Fruit fly (Drosophila melanogaster) whole organism, embryonic: ENCODE data around the gene Dlip2.

Source experiments
- B-H2 ChIP-seq: fragments of 200-800 bp; sonication (Bioruptor generic); optimal IDR thresholded peaks from 2 replicates; lab custom pipeline; 2018; ENCODE audit warnings: missing biosample characterization, mild to moderate bottlenecking, missing genetic modification characterization
- CG10267 ChIP-seq: fragments of 200-800 bp; sonication (Bioruptor generic); optimal IDR thresholded peaks from 2 replicates; lab custom pipeline; 2018; ENCODE audit warnings: missing biosample characterization, mild to moderate bottlenecking, missing genetic modification characterization, moderate library complexity
- CG10565 ChIP-seq: fragments of 200-800 bp; sonication (Bioruptor generic); optimal IDR thresholded peaks from 3 replicates; lab custom pipeline; 2016; ENCODE audit warnings: missing biosample characterization, mild to moderate bottlenecking, missing genetic modification characterization
- CG10959 ChIP-seq: fragments of 200-800 bp; sonication (Bioruptor generic); IDR thresholded peaks from 2 replicates; pipeline ENCODE4 v1.3.6; 2022; ENCODE audit warnings: missing biosample characterization, missing genetic modification characterization
- CG1233 ChIP-seq: fragments of 200-800 bp; sonication (Bioruptor generic); optimal IDR thresholded peaks from 4 replicates; lab custom pipeline; 2018; ENCODE audit warnings: missing biosample characterization, mild to moderate bottlenecking, missing genetic modification characterization
- CG12769 ChIP-seq: fragments of 200-800 bp; sonication (Bioruptor generic); optimal IDR thresholded peaks from 2 replicates; lab custom pipeline; 2019; ENCODE audit warnings: missing biosample characterization, mild to moderate bottlenecking, missing genetic modification characterization, moderate library complexity
- CG14050 ChIP-seq: fragments of 200-800 bp; sonication (Bioruptor generic); IDR thresholded peaks from 3 replicates; pipeline ENCODE4 v1.3.6; 2022; ENCODE audit warnings: missing biosample characterization, missing genetic modification characterization
- CG15011 ChIP-seq: fragments of 200-800 bp; sonication (Bioruptor generic); optimal IDR thresholded peaks from 3 replicates; lab custom pipeline; 2018; ENCODE audit warnings: missing biosample characterization, mild to moderate bottlenecking, missing genetic modification characterization
- CG15073 ChIP-seq: fragments of 200-800 bp; sonication (Bioruptor generic); optimal IDR thresholded peaks from 2 replicates; lab custom pipeline; 2016; ENCODE audit warnings: missing biosample characterization, missing genetic modification characterization
- CG1647 ChIP-seq: fragments of 200-800 bp; sonication (Bioruptor generic); optimal IDR thresholded peaks from 3 replicates; lab custom pipeline; 2016; ENCODE audit warnings: missing biosample characterization, missing genetic modification characterization
- CG17612 ChIP-seq: fragments of 200-800 bp; sonication (Bioruptor generic); IDR thresholded peaks from 2 replicates; pipeline ENCODE4 v1.3.6; 2022; ENCODE audit warnings: missing biosample characterization, missing genetic modification characterization
- CG17802 ChIP-seq: fragments of 200-800 bp; sonication (Bioruptor generic); optimal IDR thresholded peaks from 2 replicates; lab custom pipeline; 2018; ENCODE audit warnings: missing biosample characterization, mild to moderate bottlenecking, missing genetic modification characterization, moderate library complexity
- CG2712 ChIP-seq: fragments of 200-800 bp; optimal IDR thresholded peaks from 3 replicates; lab custom pipeline; 2019; ENCODE audit warnings: missing biosample characterization, mild to moderate bottlenecking, missing genetic modification characterization, moderate library complexity
- CG34224 ChIP-seq: fragments of 200-800 bp; sonication (Bioruptor generic); IDR thresholded peaks from 3 replicates; pipeline ENCODE4 v1.3.6; 2022; ENCODE audit warnings: missing biosample characterization, missing genetic modification characterization; ENCODE audit not compliant: partially characterized antibody
- CG3726 ChIP-seq: fragments of 200-800 bp; sonication (Bioruptor generic); IDR thresholded peaks from 3 replicates; pipeline ENCODE4, ENCODE4 v1.3.6; 2022; ENCODE audit warnings: missing biosample characterization, missing genetic modification characterization
- CG3995 ChIP-seq: fragments of 200-800 bp; sonication (Bioruptor generic); optimal IDR thresholded peaks from 3 replicates; lab custom pipeline; 2016; ENCODE audit warnings: missing biosample characterization, missing genetic modification characterization
- CG4730 ChIP-seq: fragments of 200-800 bp; sonication (Bioruptor generic); IDR thresholded peaks from 2 replicates; pipeline ENCODE4 v1.3.6; 2022; ENCODE audit warnings: missing biosample characterization, missing genetic modification characterization
- CG5245 ChIP-seq: fragments of 200-800 bp; sonication (Bioruptor generic); optimal IDR thresholded peaks from 3 replicates; lab custom pipeline; 2016; ENCODE audit warnings: missing biosample characterization, missing genetic modification characterization
- CG6854 ChIP-seq: fragments of 200-800 bp; sonication (Bioruptor generic); optimal IDR thresholded peaks from 3 replicates; lab custom pipeline; 2017; ENCODE audit warnings: missing biosample characterization, mild to moderate bottlenecking, missing genetic modification characterization
- CG7786 ChIP-seq: fragments of 200-800 bp; sonication (Bioruptor generic); optimal IDR thresholded peaks from 2 replicates; lab custom pipeline; 2016; ENCODE audit warnings: missing biosample characterization, missing genetic modification characterization
- CG8388 ChIP-seq: fragments of 200-800 bp; sonication (Bioruptor generic); optimal IDR thresholded peaks from 2 replicates; lab custom pipeline; 2019; ENCODE audit warnings: missing biosample characterization, mild to moderate bottlenecking, missing genetic modification characterization, moderate library complexity
- CoRest ChIP-seq: fragments of 200-800 bp; sonication (Bioruptor generic); optimal IDR thresholded peaks from 3 replicates; lab custom pipeline; 2018; ENCODE audit warnings: missing biosample characterization, mild to moderate bottlenecking, missing genetic modification characterization, moderate library complexity
- Dfd ChIP-seq, 2 experiments: fragments of >200 bp; optimal IDR thresholded peaks; 2 replicates each; lab custom pipeline; 2017; ENCODE audit warnings: missing biosample characterization in 2 of 2, missing genetic modification characterization in 2 of 2
- Gsc ChIP-seq: fragments of 200-800 bp; sonication (Bioruptor generic); IDR thresholded peaks from 2 replicates; pipeline ENCODE4 v1.3.6; 2022; ENCODE audit warnings: missing biosample characterization, missing genetic modification characterization
- Lim3 ChIP-seq: fragments of 200-800 bp; sonication (Bioruptor generic); IDR thresholded peaks from 2 replicates; pipeline ENCODE4 v1.3.6; 2022; ENCODE audit warnings: missing biosample characterization, missing genetic modification characterization
- MESR4 ChIP-seq: fragments of 200-800 bp; sonication (Bioruptor generic); optimal IDR thresholded peaks from 2 replicates; lab custom pipeline; 2018; ENCODE audit warnings: missing biosample characterization, mild to moderate bottlenecking, missing genetic modification characterization, moderate library complexity
- Mad ChIP-seq: fragments of 200-800 bp; sonication (Bioruptor generic); optimal IDR thresholded peaks from 2 replicates; lab custom pipeline; 2016; ENCODE audit warnings: missing biosample characterization, missing genetic modification characterization
- NFAT ChIP-seq: fragments of 200-800 bp; sonication (Bioruptor generic); IDR thresholded peaks from 2 replicates; pipeline ENCODE4 v1.3.6; 2022; ENCODE audit warnings: missing biosample characterization, missing genetic modification characterization
- Optix ChIP-seq: fragments of 200-800 bp; sonication (Bioruptor generic); IDR thresholded peaks from 3 replicates; pipeline ENCODE4 v1.3.6; 2022; ENCODE audit warnings: missing biosample characterization, missing genetic modification characterization
- Poxn ChIP-seq: fragments of 200-800 bp; sonication (Bioruptor generic); IDR thresholded peaks from 2 replicates; pipeline ENCODE4 v1.3.6; 2022; ENCODE audit warnings: missing biosample characterization, missing genetic modification characterization
- Six4 ChIP-seq: fragments of 200-800 bp; sonication (Bioruptor generic); optimal IDR thresholded peaks from 2 replicates; lab custom pipeline; 2016; ENCODE audit warnings: missing biosample characterization, missing genetic modification characterization
- Taf1 ChIP-seq: fragments of 200-800 bp; sonication (Bioruptor generic); IDR thresholded peaks from 2 replicates; pipeline ENCODE4 v1.3.6; 2022; ENCODE audit warnings: missing biosample characterization, missing genetic modification characterization
- caup ChIP-seq: fragments of 200-800 bp; sonication (Bioruptor generic); optimal IDR thresholded peaks from 3 replicates; lab custom pipeline; 2017; ENCODE audit warnings: missing biosample characterization, mild to moderate bottlenecking, missing genetic modification characterization, moderate library complexity; ENCODE audit not compliant: severe bottlenecking
- dan ChIP-seq: fragments of 200-800 bp; sonication (Bioruptor generic); IDR thresholded peaks from 2 replicates; pipeline ENCODE4 v1.3.6; 2022; ENCODE audit warnings: missing biosample characterization, missing genetic modification characterization
- danr ChIP-seq: fragments of 200-800 bp; sonication (Bioruptor generic); IDR thresholded peaks from 2 replicates; pipeline ENCODE4 v1.3.6; 2022; ENCODE audit warnings: missing biosample characterization, missing genetic modification characterization
- dpn ChIP-seq, 2 experiments: fragments of 200-800 bp; sonication (Bioruptor generic); optimal IDR thresholded peaks; 3 replicates each; lab custom pipeline; 2016; ENCODE audit warnings: missing biosample characterization in 2 of 2, missing genetic modification characterization in 2 of 2
- dysf ChIP-seq: fragments of 200-800 bp; sonication (Bioruptor generic); IDR thresholded peaks from 3 replicates; pipeline ENCODE4 v1.3.6; 2022; ENCODE audit warnings: missing biosample characterization, missing genetic modification characterization
- eve ChIP-seq, 2 experiments: fragments of >200 bp; optimal IDR thresholded peaks; 2 replicates each; lab custom pipeline; 2017; ENCODE audit warnings: missing biosample characterization in 2 of 2, missing genetic modification characterization in 2 of 2
- fd64A ChIP-seq: fragments of 200-800 bp; sonication (Bioruptor generic); optimal IDR thresholded peaks from 3 replicates; lab custom pipeline; 2018; ENCODE audit warnings: missing biosample characterization, mild to moderate bottlenecking, missing genetic modification characterization
- gcm2 ChIP-seq: fragments of 200-800 bp; sonication (Bioruptor generic); optimal IDR thresholded peaks from 2 replicates; lab custom pipeline; 2016; ENCODE audit warnings: missing biosample characterization, missing genetic modification characterization
- h ChIP-seq: fragments of >200 bp; optimal IDR thresholded peaks from 2 replicates; lab custom pipeline; 2017
- ham ChIP-seq: fragments of 200-800 bp; sonication (Bioruptor generic); IDR thresholded peaks from 2 replicates; pipeline ENCODE4 v1.3.6; 2022; ENCODE audit warnings: missing biosample characterization, missing genetic modification characterization
- jing ChIP-seq: fragments of 200-800 bp; sonication (Bioruptor generic); optimal IDR thresholded peaks from 2 replicates; lab custom pipeline; 2018; ENCODE audit warnings: missing biosample characterization, mild to moderate bottlenecking, missing genetic modification characterization
- maf-S ChIP-seq: fragments of 200-800 bp; sonication (Bioruptor generic); optimal IDR thresholded peaks from 2 replicates; lab custom pipeline; 2016; ENCODE audit warnings: missing biosample characterization, missing genetic modification characterization
- mld ChIP-seq: fragments of 200-800 bp; sonication (Bioruptor generic); IDR thresholded peaks from 3 replicates; pipeline ENCODE4 v1.3.6; 2022; ENCODE audit warnings: missing biosample characterization, missing genetic modification characterization; ENCODE audit not compliant: partially characterized antibody
- nerfin-1 ChIP-seq: fragments of 200-800 bp; sonication (Bioruptor generic); optimal IDR thresholded peaks from 3 replicates; lab custom pipeline; 2019; ENCODE audit warnings: missing biosample characterization, mild to moderate bottlenecking, missing genetic modification characterization, moderate library complexity
- nerfin-2 ChIP-seq: fragments of 200-800 bp; sonication (Bioruptor generic); IDR thresholded peaks from 2 replicates; pipeline ENCODE4 v1.3.6; 2022; ENCODE audit warnings: missing biosample characterization, missing genetic modification characterization; ENCODE audit not compliant: partially characterized antibody
- schlank ChIP-seq: fragments of 200-800 bp; sonication (Bioruptor generic); optimal IDR thresholded peaks from 2 replicates; lab custom pipeline; 2018; ENCODE audit warnings: missing biosample characterization, mild to moderate bottlenecking, missing genetic modification characterization
- shn ChIP-seq: fragments of 200-800 bp; sonication (Bioruptor generic); optimal IDR thresholded peaks from 3 replicates; lab custom pipeline; 2016; ENCODE audit warnings: missing biosample characterization, missing genetic modification characterization
- sima ChIP-seq: fragments of 200-800 bp; sonication (Bioruptor generic); optimal IDR thresholded peaks from 2 replicates; lab custom pipeline; 2016; ENCODE audit warnings: missing biosample characterization, missing genetic modification characterization
- yki ChIP-seq: fragments of >200 bp; optimal IDR thresholded peaks from 3 replicates; lab custom pipeline; 2018
- zen2 ChIP-seq: fragments of 200-800 bp; sonication (Bioruptor generic); IDR thresholded peaks from 3 replicates; pipeline ENCODE4 v1.3.6; 2022; ENCODE audit warnings: missing biosample characterization, missing genetic modification characterization; ENCODE audit not compliant: partially characterized antibody

Gene Dlip2

dm6 chr3R:4663068-4663467 is 17.6 kb upstream of the Dlip2 start (continued):
- TF ChIP-seq CG15011 (GFP tag; lab: Kevin White, UChicago) = peak; percentile 62
- peak; percentile 92 for TF ChIP-seq CG10959 (GFP tag; lab: Robert Waterston, UW)
- TF ChIP-seq gcm2 (GFP tag; lab: Kevin White, UChicago) = peak; percentile 3
- TF ChIP-seq shn = peak; percentile 28
- TF ChIP-seq CG17612 (GFP tag; lab: Robert Waterston, UW) = peak; percentile 58; the same call in 1 of the 2 replicates
- TF ChIP-seq dysf = peak; percentile 77
- TF ChIP-seq CG17802 = peak; percentile 58
- TF ChIP-seq CG3726 = peak; percentile 72; the same call in 1 of the 3 replicates
- TF ChIP-seq danr (GFP tag; lab: Robert Waterston, UW) = peak; percentile 21; the same call in 1 of the 2 replicates
- TF ChIP-seq h (lab: Kevin White, UChicago) = no peak
- TF ChIP-seq NFAT = no peak
- no peak for TF ChIP-seq Dfd (GFP tag; optimal IDR thresholded peaks at IDR 0.05; lab: Kevin White, UChicago)
- TF ChIP-seq Lim3 = no peak
- peak; percentile 68 for TF ChIP-seq CG5245 (GFP tag; lab: Kevin White, UChicago)
- peak; percentile 95 for TF ChIP-seq CG2712 (tag; lab: Kevin White, UChicago)
- TF ChIP-seq CG15073 (GFP tag; lab: Kevin White, UChicago) = no peak
- TF ChIP-seq CoRest (tag; lab: Kevin White, UChicago) = peak; percentile 64
- peak; percentile 29 to 85 for TF ChIP-seq eve (GFP tag; optimal IDR thresholded peaks at IDR 0.05; lab: Kevin White, UChicago)
- TF ChIP-seq dpn (GFP tag; optimal IDR thresholded peaks at IDR 0.05; lab: Kevin White, UChicago) = peak; percentile 38 to 67
- TF ChIP-seq Gsc (GFP tag; lab: Robert Waterston, UW) = no peak
- TF ChIP-seq CG1647 = peak; percentile 64
- no peak for TF ChIP-seq Mad
- TF ChIP-seq MESR4 (GFP tag; lab: Kevin White, UChicago) = no peak
- TF ChIP-seq nerfin-1 = peak; percentile 82
- TF ChIP-seq Poxn (GFP tag; lab: Robert Waterston, UW) = no peak
- no peak for TF ChIP-seq B-H2 (GFP tag; lab: Kevin White, UChicago)
- TF ChIP-seq CG1233 (GFP tag; lab: Kevin White, UChicago) = peak; percentile 71
- TF ChIP-seq Six4 = peak; percentile 73
- no peak for TF ChIP-seq sima (GFP tag; lab: Kevin White, UChicago)
- no peak for TF ChIP-seq ham (GFP tag; lab: Robert Waterston, UW)
- no peak for TF ChIP-seq zen2 (GFP tag; lab: Robert Waterston, UW)
- TF ChIP-seq yki = no peak
- TF ChIP-seq mld (GFP tag; lab: Robert Waterston, UW) = no peak
- TF ChIP-seq CG4730 (GFP tag; lab: Robert Waterston, UW) = peak; percentile 72
- TF ChIP-seq Optix (GFP tag; lab: Robert Waterston, UW) = peak; percentile 50; the same call in 1 of the 3 replicates
- peak; percentile 58 for TF ChIP-seq CG14050 (GFP tag; lab: Robert Waterston, UW)
- TF ChIP-seq CG8388 (GFP tag; lab: Kevin White, UChicago) = peak; percentile 79
- peak; percentile 10 for TF ChIP-seq fd64A (GFP tag; lab: Kevin White, UChicago)
- TF ChIP-seq CG34224 (GFP tag; lab: Robert Waterston, UW) = no peak
- TF ChIP-seq CG3995 (GFP tag; lab: Kevin White, UChicago) = no peak
- no peak for TF ChIP-seq schlank
- 0 out of 2 replicates have a peak, but pooled peaks have one; percentile 10 for TF ChIP-seq Taf1 (GFP tag; lab: Robert Waterston, UW)
- TF ChIP-seq nerfin-2 (GFP tag; lab: Robert Waterston, UW) = no peak
- peak; percentile 62 for TF ChIP-seq jing (GFP tag; lab: Kevin White, UChicago)
- TF ChIP-seq caup (GFP tag; lab: Kevin White, UChicago) = peak; percentile 58
- TF ChIP-seq CG7786 = no peak
- TF ChIP-seq CG12769 (tag; lab: Kevin White, UChicago) = peak; percentile 49
- TF ChIP-seq dan (GFP tag; lab: Robert Waterston, UW) = no peak
- TF ChIP-seq maf-S (GFP tag; lab: Kevin White, UChicago) = peak; percentile 40
- TF ChIP-seq CG10267 = peak; percentile 88
- TF ChIP-seq CG6854 = peak; percentile 49
- peak; percentile 34 for TF ChIP-seq CG10565
